ENCODE assay signal across 2 fruit fly cellular contexts in the genomic region with DNA sequence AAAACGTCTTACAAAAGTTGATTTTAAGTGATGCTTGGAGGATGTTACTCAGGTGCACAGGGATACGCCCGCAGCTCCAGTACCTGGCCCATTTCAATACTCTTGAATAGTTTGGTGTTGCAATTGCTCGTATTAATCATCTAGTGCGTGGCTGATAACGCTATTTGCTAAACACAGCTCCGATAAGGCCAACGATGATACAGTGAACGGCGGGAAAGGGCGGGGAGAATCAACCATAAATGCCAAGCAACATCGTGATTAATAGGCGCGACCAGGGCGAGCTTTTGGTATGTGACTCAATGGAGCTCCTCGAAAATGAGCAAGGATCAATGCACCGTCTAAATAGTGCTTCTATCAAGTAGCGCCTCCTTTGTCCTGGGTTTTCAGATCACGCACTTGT.
A peak's percentile ranks its signal among the peaks of the same experiment; 100 is the strongest.
TF ChIP-seq lines count a peak whose summit lies in the region.

No protein-coding gene starts in this region.

- TF ChIP-seq CTCF in whole organism, embryonic (GFP tag; optimal IDR thresholded peaks at IDR 0.05; lab: Kevin White, UChicago): no peak

TF ChIP-seq in whole organism, adult, 20 proteins besides CTCF, POLR2A, EP300 and RAD21:
- TF ChIP-seq Mnt (GFP tag; optimal IDR thresholded peaks at IDR 0.05; lab: Kevin White, UChicago): peak; percentile 11
- TF ChIP-seq Clk (GFP tag; optimal IDR thresholded peaks at IDR 0.05; lab: Kevin White, UChicago): no peak
TF ChIP-seq in whole organism, adult: peak in this region for 1.

TF ChIP-seq in whole organism, embryonic, 481 proteins besides CTCF, POLR2A, EP300 and RAD21:
- TF ChIP-seq exex (tag; optimal IDR thresholded peaks at IDR 0.05; lab: Kevin White, UChicago): peak; percentile 1
- peak; percentile 4 for TF ChIP-seq mirr (GFP tag; optimal IDR thresholded peaks at IDR 0.05; lab: Kevin White, UChicago)
- TF ChIP-seq GATAe (GFP tag; conservative IDR thresholded peaks at IDR 0.05; lab: Robert Waterston, UW): peak; percentile 64
- no peak for TF ChIP-seq CG7963 (GFP tag; IDR thresholded peaks at IDR 0.05; lab: Robert Waterston, UW; ENCODE audit: partially characterized antibody)
- TF ChIP-seq NfI (GFP tag; optimal IDR thresholded peaks at IDR 0.05; lab: Kevin White, UChicago): no peak
- peak; percentile 51 for TF ChIP-seq sd (tag; optimal IDR thresholded peaks at IDR 0.05; lab: Kevin White, UChicago)
TF ChIP-seq in whole organism, embryonic: peak in this region for 4.
